Worm (Caenorhabditis elegans) whole organism, L1 larva: Measurements from ENCODE around the gene tdpo-1.
A peak's percentile ranks its signal among the peaks of the same experiment; 100 is the strongest.

Source experiments
- C16A3.4 ChIP-seq: fragments of 150-350 bp; optimal IDR thresholded peaks from 2 replicates; lab custom pipeline; 2014; ENCODE audit warnings: missing biosample characterization, missing genetic modification characterization
- C34B4.2 ChIP-seq: sonication (generic microtip); optimal IDR thresholded peaks from 2 replicates; lab custom pipeline; 2017; ENCODE audit warnings: mild to moderate bottlenecking, missing genetic modification characterization, missing compliant biosample characterization
- F16B12.6 ChIP-seq: fragments of 150-350 bp; optimal IDR thresholded peaks from 2 replicates; lab custom pipeline; 2014; ENCODE audit warnings: missing biosample characterization, missing genetic modification characterization
- aha-1 ChIP-seq: fragments of 150-350 bp; optimal IDR thresholded peaks from 2 replicates; lab custom pipeline; 2014; ENCODE audit warnings: missing biosample characterization, missing genetic modification characterization
- alr-1 ChIP-seq: fragments of 200-800 bp; sonication (Bioruptor generic); optimal IDR thresholded peaks from 2 replicates; lab custom pipeline; 2018; ENCODE audit warnings: borderline replicate concordance, mild to moderate bottlenecking, missing genetic modification characterization, missing compliant biosample characterization
- aly-2 ChIP-seq: fragments of 150-350 bp; optimal IDR thresholded peaks from 2 replicates; lab custom pipeline; 2014; ENCODE audit warnings: missing biosample characterization, missing genetic modification characterization
- blmp-1 ChIP-seq: fragments of 150-350 bp; optimal IDR thresholded peaks from 2 replicates; lab custom pipeline; 2014; ENCODE audit warnings: missing biosample characterization, missing genetic modification characterization
- ceh-63 ChIP-seq: fragments of 200-800 bp; sonication (Bioruptor generic); optimal IDR thresholded peaks from 2 replicates; lab custom pipeline; 2018; ENCODE audit warnings: mild to moderate bottlenecking, missing genetic modification characterization, missing compliant biosample characterization
- ceh-82 ChIP-seq, 3 experiments: fragments of 150-350 bp in 1 of 3; sonication (generic microtip) in 2 of 3; optimal IDR thresholded peaks; 2 replicates each; lab custom pipeline; 2014 to 2017; ENCODE audit warnings: missing biosample characterization in 3 of 3, missing genetic modification characterization in 3 of 3
- ceh-88 ChIP-seq: fragments of 200-800 bp; sonication (Bioruptor generic); IDR thresholded peaks from 2 replicates; pipeline ENCODE4 v1.3.6; 2022; ENCODE audit warnings: missing genetic modification characterization, missing compliant biosample characterization
- ceh-90 ChIP-seq: sonication (generic microtip); optimal IDR thresholded peaks from 2 replicates; lab custom pipeline; 2016; ENCODE audit warnings: missing genetic modification characterization, missing compliant biosample characterization
- ces-1 ChIP-seq: fragments of 150-350 bp; optimal IDR thresholded peaks from 2 replicates; lab custom pipeline; 2014; ENCODE audit warnings: missing biosample characterization, missing genetic modification reagents, missing genetic modification characterization
- efl-1 ChIP-seq, 4 experiments: fragments of 150-350 bp; optimal IDR thresholded peaks in 3 of 4; peaks in 1 of 4; 1 replicate in 1 of 4; 2 replicates in 3 of 4; lab custom pipeline; 2014; ENCODE audit warnings: missing biosample characterization in 2 of 4, missing genetic modification characterization in 2 of 4, missing genetic modification reagents in 2 of 4
- egl-13 ChIP-seq: sonication (generic microtip); optimal IDR thresholded peaks from 2 replicates; lab custom pipeline; 2016; ENCODE audit warnings: missing genotype, missing genetic modification reagents, missing genetic modification characterization, missing compliant biosample characterization
- elt-3 ChIP-seq, 6 experiments: fragments of 150-350 bp in 1 of 6; sonication (generic microtip); optimal IDR thresholded peaks; 2 replicates each; lab custom pipeline; 2017 to 2018; ENCODE audit warnings: missing biosample characterization in 6 of 6, missing genetic modification characterization in 6 of 6, inconsistent platforms in 1 of 6
- ets-5 ChIP-seq: fragments of 200-800 bp; sonication (Bioruptor generic); IDR thresholded peaks from 2 replicates; pipeline ENCODE4 v1.3.6; 2022; ENCODE audit warnings: missing genetic modification characterization, missing compliant biosample characterization
- fkh-10 ChIP-seq: sonication (generic microtip); optimal IDR thresholded peaks from 2 replicates; lab custom pipeline; 2017; ENCODE audit warnings: missing biosample characterization, missing genetic modification reagents, missing genetic modification characterization
- fkh-4 ChIP-seq: sonication (generic microtip); optimal IDR thresholded peaks from 2 replicates; lab custom pipeline; 2016; ENCODE audit warnings: missing compliant biosample characterization, missing genetic modification characterization, borderline replicate concordance
- grh-1 ChIP-seq: fragments of 200-800 bp; sonication (Bioruptor generic); IDR thresholded peaks from 2 replicates; pipeline ENCODE4 v1.3.6; 2022; ENCODE audit warnings: missing genetic modification reagents, missing genetic modification characterization, missing compliant biosample characterization
- hlh-17 ChIP-seq: fragments of 200-800 bp; sonication (Bioruptor generic); optimal IDR thresholded peaks from 2 replicates; lab custom pipeline; 2018; ENCODE audit warnings: missing genetic modification characterization, mild to moderate bottlenecking, missing compliant biosample characterization, moderate library complexity, borderline replicate concordance
- irx-1 ChIP-seq: sonication (generic microtip); optimal IDR thresholded peaks from 2 replicates; lab custom pipeline; 2016; ENCODE audit warnings: missing genetic modification characterization, missing compliant biosample characterization
- jun-1 ChIP-seq: fragments of 150-350 bp; optimal IDR thresholded peaks from 2 replicates; lab custom pipeline; 2014; ENCODE audit warnings: missing biosample characterization, missing genetic modification reagents, missing genetic modification characterization
- lin-13 ChIP-seq: fragments of 150-350 bp; optimal IDR thresholded peaks from 2 replicates; lab custom pipeline; 2014; ENCODE audit warnings: missing biosample characterization, missing genetic modification reagents, missing genetic modification characterization
- lin-35 ChIP-seq, 2 experiments: fragments of 150-350 bp; optimal IDR thresholded peaks; 2 replicates each; lab custom pipeline; 2014; ENCODE audit warnings: missing biosample characterization in 2 of 2, missing genetic modification characterization in 2 of 2, missing genetic modification reagents in 2 of 2
- lin-39 ChIP-seq: fragments of 150-350 bp; optimal IDR thresholded peaks from 2 replicates; lab custom pipeline; 2014; ENCODE audit warnings: missing biosample characterization, missing genetic modification reagents, missing genetic modification characterization
- lir-3 ChIP-seq: sonication (generic microtip); optimal IDR thresholded peaks from 2 replicates; lab custom pipeline; 2016; ENCODE audit warnings: mild to moderate bottlenecking, missing genetic modification characterization, moderate library complexity, missing compliant biosample characterization; ENCODE audit not compliant: poor library complexity
- mep-1 ChIP-seq: fragments of 150-350 bp; optimal IDR thresholded peaks from 2 replicates; lab custom pipeline; 2014; ENCODE audit warnings: missing biosample characterization, missing genetic modification characterization
- nhr-12 ChIP-seq: sonication (generic microtip); optimal IDR thresholded peaks from 2 replicates; lab custom pipeline; 2017; ENCODE audit warnings: missing biosample characterization, missing genetic modification characterization
- nhr-28 ChIP-seq: fragments of 150-350 bp; optimal IDR thresholded peaks from 2 replicates; lab custom pipeline; 2014; ENCODE audit warnings: missing biosample characterization, missing genetic modification characterization
- nhr-47 ChIP-seq: sonication (generic microtip); optimal IDR thresholded peaks from 2 replicates; lab custom pipeline; 2016; ENCODE audit warnings: mild to moderate bottlenecking, missing genetic modification characterization, moderate library complexity, missing compliant biosample characterization
- nhr-71 ChIP-seq: sonication (generic microtip); optimal IDR thresholded peaks from 2 replicates; lab custom pipeline; 2016; ENCODE audit warnings: mild to moderate bottlenecking, missing genetic modification characterization, moderate library complexity, missing compliant biosample characterization
- nhr-76 ChIP-seq: sonication (generic microtip); optimal IDR thresholded peaks from 2 replicates; lab custom pipeline; 2017; ENCODE audit warnings: missing biosample characterization, missing genetic modification characterization
- nhr-90 ChIP-seq: sonication (generic microtip); optimal IDR thresholded peaks from 2 replicates; lab custom pipeline; 2016; ENCODE audit warnings: mild to moderate bottlenecking, missing genetic modification characterization, missing compliant biosample characterization; ENCODE audit not compliant: poor library complexity
- pag-3 ChIP-seq: sonication (generic microtip); optimal IDR thresholded peaks from 2 replicates; lab custom pipeline; 2017; ENCODE audit warnings: missing genetic modification characterization, mild to moderate bottlenecking, missing compliant biosample characterization, antibody characterized with exemption, borderline replicate concordance; ENCODE audit not compliant: insufficient read depth
- pax-3 ChIP-seq: fragments of 200-800 bp; sonication (Bioruptor generic); optimal IDR thresholded peaks from 2 replicates; lab custom pipeline; 2018; ENCODE audit warnings: mild to moderate bottlenecking, missing genetic modification characterization, moderate library complexity, missing compliant biosample characterization
- pqm-1 ChIP-seq: sonication (generic microtip); optimal IDR thresholded peaks from 3 replicates; lab custom pipeline; 2017; ENCODE audit warnings: missing biosample characterization, missing genetic modification characterization
- rnt-1 ChIP-seq: sonication (generic microtip); optimal IDR thresholded peaks from 2 replicates; lab custom pipeline; 2016; ENCODE audit warnings: mild to moderate bottlenecking, missing genetic modification characterization, moderate library complexity, missing compliant biosample characterization
- skn-1 ChIP-seq: fragments of 150-350 bp; optimal IDR thresholded peaks from 2 replicates; lab custom pipeline; 2014; ENCODE audit warnings: missing biosample characterization, missing genetic modification characterization
- snpc-4 ChIP-seq: fragments of 150-350 bp; optimal IDR thresholded peaks from 2 replicates; lab custom pipeline; 2014; ENCODE audit warnings: missing biosample characterization, missing genetic modification characterization
- sox-4 ChIP-seq: sonication (generic microtip); optimal IDR thresholded peaks from 2 replicates; lab custom pipeline; 2016; ENCODE audit warnings: missing genetic modification characterization, missing compliant biosample characterization
- sup-37 ChIP-seq: fragments of 200-800 bp; sonication (Bioruptor generic); optimal IDR thresholded peaks from 2 replicates; lab custom pipeline; 2018; ENCODE audit warnings: mild to moderate bottlenecking, missing genetic modification characterization, missing compliant biosample characterization
- tbx-2 ChIP-seq: sonication (generic microtip); optimal IDR thresholded peaks from 2 replicates; lab custom pipeline; 2016; ENCODE audit warnings: missing genetic modification characterization, missing compliant biosample characterization
- unc-130 ChIP-seq: fragments of 150-350 bp; optimal IDR thresholded peaks from 2 replicates; lab custom pipeline; 2017; ENCODE audit warnings: missing biosample characterization, missing genetic modification characterization, inconsistent platforms
- unc-62 ChIP-seq: fragments of 150-350 bp; optimal IDR thresholded peaks from 2 replicates; lab custom pipeline; 2014; ENCODE audit warnings: missing biosample characterization, missing genetic modification reagents, missing genetic modification characterization
- unc-86 ChIP-seq: sonication (generic microtip); optimal IDR thresholded peaks from 2 replicates; lab custom pipeline; 2016; ENCODE audit warnings: missing genetic modification characterization, missing compliant biosample characterization
- unc-98 ChIP-seq: fragments of 200-800 bp; sonication (Bioruptor generic); IDR thresholded peaks from 2 replicates; pipeline ENCODE4 v1.3.6; 2022; ENCODE audit warnings: missing genetic modification characterization, missing compliant biosample characterization
- zag-1 ChIP-seq: fragments of 150-350 bp; optimal IDR thresholded peaks from 2 replicates; lab custom pipeline; 2014; ENCODE audit warnings: missing biosample characterization, missing genetic modification characterization
- zip-4 ChIP-seq: fragments of 200-800 bp; sonication (Bioruptor generic); optimal IDR thresholded peaks from 2 replicates; lab custom pipeline; 2018; ENCODE audit warnings: mild to moderate bottlenecking, missing genetic modification characterization, moderate library complexity, missing compliant biosample characterization
- ztf-4 ChIP-seq: fragments of 150-350 bp; optimal IDR thresholded peaks from 2 replicates; lab custom pipeline; 2014; ENCODE audit warnings: missing biosample characterization, missing genetic modification characterization

Gene tdpo-1

DNA sequence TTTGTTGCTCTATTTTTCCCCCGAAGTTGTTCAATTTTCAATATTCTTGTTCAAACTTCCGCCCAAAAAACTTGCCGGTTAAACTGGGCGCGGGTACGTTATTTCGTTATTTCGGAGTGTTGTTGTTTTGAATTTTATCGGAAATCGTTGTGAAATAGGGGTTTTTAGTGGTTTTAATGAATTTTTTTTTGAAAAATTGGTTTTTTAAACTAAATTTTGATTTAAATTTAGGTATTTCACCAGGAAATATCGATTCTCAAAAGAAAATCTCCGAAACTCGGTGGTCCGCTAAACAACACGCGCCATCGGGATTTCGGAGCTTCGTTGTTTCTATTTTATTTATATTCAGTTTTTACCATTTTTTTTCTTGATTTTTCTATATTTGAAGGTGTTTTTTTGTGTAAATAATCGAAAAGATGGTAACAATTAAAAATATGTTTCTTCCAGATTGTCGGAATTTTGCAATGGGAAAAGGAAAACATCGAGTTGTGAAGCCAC lies 6.5 kb upstream of the tdpo-1 start, which contains the start of gene F52C12.2 (continued):
- TF ChIP-seq sup-37 (peak; percentile 18), pax-3 (tag; lab: Kevin White, UChicago) (peak; percentile 51), ceh-88 (GFP tag; lab: Robert Waterston, UW) (peak; percentile 47; the same call in 1 of the 2 replicates), zag-1 (tag; lab: Kevin White, UChicago) (no peak), unc-130 (tag; lab: Kevin White, UChicago) (no peak), jun-1 (tag; lab: Kevin White, UChicago) (no peak), lin-13 (GFP tag; lab: Kevin White, UChicago) (no peak), hlh-17 (GFP tag; lab: Kevin White, UChicago) (no peak), unc-86 (tag; lab: Kevin White, UChicago) (peak; percentile 59), nhr-12 (tag; lab: Kevin White, UChicago) (no peak), grh-1 (no peak), elt-3 (tag; optimal IDR thresholded peaks at IDR 0.05; lab: Kevin White, UChicago) (peak in 1 of 6 experiments; percentile 22), ceh-82 (tag; optimal IDR thresholded peaks at IDR 0.05; lab: Kevin White, UChicago) (peak; percentile 47 to 52 (median 48)), ceh-90 (tag; lab: Kevin White, UChicago) (no peak), aly-2 (tag; lab: Kevin White, UChicago) (peak; percentile 19), nhr-76 (tag; lab: Kevin White, UChicago) (no peak), F16B12.6 (tag; lab: Kevin White, UChicago) (no peak), unc-62 (GFP tag; lab: Kevin White, UChicago) (no peak), nhr-71 (tag; lab: Kevin White, UChicago) (peak; percentile 86), lir-3 (no peak), ets-5 (GFP tag; lab: Robert Waterston, UW) (no peak), blmp-1 (peak; percentile 36), unc-98 (GFP tag; lab: Robert Waterston, UW) (no peak), C16A3.4 (tag; lab: Kevin White, UChicago) (peak; percentile 34), aha-1 (tag; lab: Kevin White, UChicago) (no peak), sox-4 (peak; percentile 49), nhr-28 (tag; lab: Kevin White, UChicago) (no peak), skn-1 (tag; lab: Kevin White, UChicago) (no peak), fkh-10 (GFP tag; lab: Kevin White, UChicago) (no peak), C34B4.2 (no peak), snpc-4 (tag; lab: Kevin White, UChicago) (no peak), ztf-4 (tag; lab: Kevin White, UChicago) (no peak), lin-35 (GFP tag; optimal IDR thresholded peaks at IDR 0.05; lab: Kevin White, UChicago) (peak; percentile 79 to 91), nhr-90 (tag; lab: Kevin White, UChicago) (peak; percentile 80), nhr-47 (peak; percentile 87), irx-1 (tag; lab: Kevin White, UChicago) (peak; percentile 67), fkh-4 (tag; lab: Kevin White, UChicago) (no peak), pqm-1 (tag; lab: Kevin White, UChicago) (no peak), ces-1 (no peak), efl-1 (optimal IDR thresholded peaks at IDR 0.05; lab: Kevin White, UChicago) (peak; percentile 48 to 85), efl-1 (GFP tag; optimal IDR thresholded peaks at IDR 0.05 in 1 of 2; lab: Kevin White, UChicago) (peak; percentile 86 to 98), tbx-2 (tag; lab: Kevin White, UChicago) (peak; percentile 80), ceh-63 (GFP tag; lab: Kevin White, UChicago) (no peak), zip-4 (GFP tag; lab: Kevin White, UChicago) (peak; percentile 56), pag-3 (tag; lab: Kevin White, UChicago) (no peak), alr-1 (no peak), mep-1 (tag; lab: Kevin White, UChicago) (peak; percentile 58), lin-39 (tag; lab: Kevin White, UChicago) (peak; percentile 50), egl-13 (peak; percentile 71), rnt-1 (tag; lab: Kevin White, UChicago) (no peak)
